Fruit fly (Drosophila melanogaster) whole organism, embryonic: ENCODE data around the gene CG15414.

Experiments used
- Bgb ChIP-seq: fragments of 200-800 bp; sonication (Bioruptor generic); IDR thresholded peaks from 2 replicates; pipeline ENCODE4 v1.3.6; 2022; ENCODE audit warnings: missing biosample characterization, missing genetic modification characterization; ENCODE audit not compliant: partially characterized antibody
- CG10321 ChIP-seq: fragments of 200-800 bp; sonication (Bioruptor generic); IDR thresholded peaks from 2 replicates; pipeline ENCODE4 v1.3.6; 2022; ENCODE audit warnings: missing biosample characterization, missing genetic modification characterization
- CG1233 ChIP-seq: fragments of 200-800 bp; sonication (Bioruptor generic); optimal IDR thresholded peaks from 4 replicates; lab custom pipeline; 2018; ENCODE audit warnings: missing biosample characterization, mild to moderate bottlenecking, missing genetic modification characterization
- CG12391 ChIP-seq: fragments of 200-800 bp; sonication (Bioruptor generic); optimal IDR thresholded peaks from 3 replicates; lab custom pipeline; 2018; ENCODE audit warnings: missing biosample characterization, mild to moderate bottlenecking, missing genetic modification characterization, moderate library complexity
- CG12659 ChIP-seq: fragments of 200-800 bp; sonication (Bioruptor generic); optimal IDR thresholded peaks from 3 replicates; lab custom pipeline; 2017; ENCODE audit warnings: mild to moderate bottlenecking, missing biosample characterization, missing genetic modification reagents, missing genetic modification characterization
- CG13123 ChIP-seq: fragments of 200-800 bp; sonication (Bioruptor generic); optimal IDR thresholded peaks from 2 replicates; lab custom pipeline; 2016; ENCODE audit warnings: missing biosample characterization, missing genetic modification characterization
- CG13894 ChIP-seq: fragments of 200-800 bp; sonication (Bioruptor generic); optimal IDR thresholded peaks from 3 replicates; lab custom pipeline; 2018; ENCODE audit warnings: missing biosample characterization, mild to moderate bottlenecking, missing genetic modification characterization, moderate library complexity
- CG1602 ChIP-seq: fragments of 200-800 bp; sonication (Bioruptor generic); optimal IDR thresholded peaks from 3 replicates; lab custom pipeline; 2016; ENCODE audit warnings: missing biosample characterization, missing genetic modification characterization
- CG17359 ChIP-seq: fragments of 200-800 bp; sonication (Bioruptor generic); optimal IDR thresholded peaks from 3 replicates; lab custom pipeline; 2018; ENCODE audit warnings: missing biosample characterization, mild to moderate bottlenecking, missing genetic modification characterization, moderate library complexity
- CG33557 ChIP-seq: fragments of 200-800 bp; sonication (Bioruptor generic); optimal IDR thresholded peaks from 2 replicates; lab custom pipeline; 2019; ENCODE audit warnings: missing biosample characterization, mild to moderate bottlenecking, missing genetic modification characterization, moderate library complexity
- CG4820 ChIP-seq: fragments of 200-800 bp; sonication (Bioruptor generic); optimal IDR thresholded peaks from 3 replicates; lab custom pipeline; 2016; ENCODE audit warnings: missing biosample characterization, missing genetic modification characterization
- CG6175 ChIP-seq: fragments of 200-800 bp; sonication (Bioruptor generic); IDR thresholded peaks from 3 replicates; pipeline ENCODE4 v1.3.6; 2022; ENCODE audit warnings: missing biosample characterization, missing genetic modification characterization
- CG6813 ChIP-seq: fragments of 200-800 bp; sonication (Bioruptor generic); optimal IDR thresholded peaks from 2 replicates; lab custom pipeline; 2017; ENCODE audit warnings: missing biosample characterization, missing genetic modification characterization, mild to moderate bottlenecking, moderate library complexity, missing genetic modification reagents
- CG7357 ChIP-seq: fragments of 200-800 bp; sonication (Bioruptor generic); IDR thresholded peaks from 3 replicates; pipeline ENCODE4 v1.3.6; 2022; ENCODE audit warnings: missing biosample characterization, missing genetic modification characterization
- CG7556 ChIP-seq: fragments of 200-800 bp; sonication (Bioruptor generic); optimal IDR thresholded peaks from 2 replicates; lab custom pipeline; 2017; ENCODE audit warnings: missing biosample characterization, mild to moderate bottlenecking, missing genetic modification characterization
- CG8765 ChIP-seq: fragments of 200-800 bp; sonication (Bioruptor generic); IDR thresholded peaks from 2 replicates; pipeline ENCODE4 v1.3.6; 2022; ENCODE audit warnings: missing biosample characterization, missing genetic modification characterization
- CG9437 ChIP-seq: fragments of 200-800 bp; sonication (Bioruptor generic); optimal IDR thresholded peaks from 2 replicates; lab custom pipeline; 2018; ENCODE audit warnings: missing biosample characterization, mild to moderate bottlenecking, missing genetic modification characterization
- CG9727 ChIP-seq: fragments of 200-800 bp; sonication (Bioruptor generic); optimal IDR thresholded peaks from 3 replicates; lab custom pipeline; 2017; ENCODE audit warnings: missing biosample characterization, mild to moderate bottlenecking, missing genetic modification characterization
- CG9817 ChIP-seq: fragments of 200-800 bp; sonication (Bioruptor generic); optimal IDR thresholded peaks from 2 replicates; lab custom pipeline; 2018; ENCODE audit warnings: missing biosample characterization, mild to moderate bottlenecking, missing genetic modification characterization, moderate library complexity
- D ChIP-seq, 2 experiments: fragments of 200-800 bp in 1 of 2; fragments of >200 bp in 1 of 2; sonication (Bioruptor generic) in 1 of 2; optimal IDR thresholded peaks; 2 replicates in 1 of 2; 3 replicates in 1 of 2; lab custom pipeline; 2017; ENCODE audit warnings: mild to moderate bottlenecking in 1 of 2, missing biosample characterization in 1 of 2, missing genetic modification characterization in 1 of 2, missing genetic modification reagents in 1 of 2
- Fer1 ChIP-seq: fragments of 200-800 bp; sonication (Bioruptor generic); optimal IDR thresholded peaks from 2 replicates; lab custom pipeline; 2017; ENCODE audit warnings: missing biosample characterization, mild to moderate bottlenecking, missing genetic modification characterization
- Gug ChIP-seq: fragments of 200-800 bp; sonication (Bioruptor generic); IDR thresholded peaks from 4 replicates; pipeline ENCODE4 v1.3.6; 2022; ENCODE audit warnings: missing biosample characterization, missing genetic modification characterization
- HHEX ChIP-seq: fragments of 200-800 bp; sonication (Bioruptor generic); optimal IDR thresholded peaks from 3 replicates; lab custom pipeline; 2017; ENCODE audit warnings: missing biosample characterization, mild to moderate bottlenecking, missing genetic modification characterization, missing genetic modification reagents
- HLH3B ChIP-seq: fragments of 200-800 bp; sonication (Bioruptor generic); IDR thresholded peaks from 2 replicates; pipeline ENCODE4 v1.3.6; 2022; ENCODE audit warnings: missing biosample characterization, missing genetic modification characterization
- HmgD ChIP-seq: fragments of 200-800 bp; sonication (Bioruptor generic); optimal IDR thresholded peaks from 3 replicates; lab custom pipeline; 2016; ENCODE audit warnings: missing biosample characterization, missing genetic modification characterization
- Meics ChIP-seq: fragments of 200-800 bp; sonication (Bioruptor generic); optimal IDR thresholded peaks from 2 replicates; lab custom pipeline; 2017; ENCODE audit warnings: missing biosample characterization, mild to moderate bottlenecking, missing genetic modification characterization
- NFAT ChIP-seq: fragments of 200-800 bp; sonication (Bioruptor generic); IDR thresholded peaks from 2 replicates; pipeline ENCODE4 v1.3.6; 2022; ENCODE audit warnings: missing biosample characterization, missing genetic modification characterization
- PHDP ChIP-seq: fragments of 200-800 bp; sonication (Bioruptor generic); optimal IDR thresholded peaks from 3 replicates; lab custom pipeline; 2018; ENCODE audit warnings: missing biosample characterization, mild to moderate bottlenecking, missing genetic modification characterization, moderate library complexity
- Rx ChIP-seq: fragments of 200-800 bp; sonication (Bioruptor generic); IDR thresholded peaks from 2 replicates; pipeline ENCODE4 v1.3.6; 2022; ENCODE audit warnings: missing biosample characterization, missing genetic modification characterization
- Spps ChIP-seq: fragments of 200-800 bp; sonication (Bioruptor generic); optimal IDR thresholded peaks from 2 replicates; lab custom pipeline; 2018; ENCODE audit warnings: missing biosample characterization, mild to moderate bottlenecking, missing genetic modification characterization
- Sry-β ChIP-seq: fragments of 200-800 bp; sonication (Bioruptor generic); optimal IDR thresholded peaks from 2 replicates; lab custom pipeline; 2018; ENCODE audit warnings: missing biosample characterization, mild to moderate bottlenecking, missing genetic modification characterization, moderate library complexity
- Tbp ChIP-seq: fragments of >200 bp; optimal IDR thresholded peaks from 2 replicates; lab custom pipeline; 2018; ENCODE audit warnings: missing biosample characterization, missing genetic modification characterization
- YL-1 ChIP-seq: fragments of 200-800 bp; sonication (Bioruptor generic); optimal IDR thresholded peaks from 3 replicates; lab custom pipeline; 2017; ENCODE audit warnings: missing biosample characterization, mild to moderate bottlenecking, missing genetic modification characterization
- bigmax ChIP-seq: fragments of 200-800 bp; sonication (Bioruptor generic); optimal IDR thresholded peaks from 2 replicates; lab custom pipeline; 2018; ENCODE audit warnings: missing biosample characterization, mild to moderate bottlenecking, missing genetic modification characterization
- chn ChIP-seq: fragments of 200-800 bp; sonication (Bioruptor generic); optimal IDR thresholded peaks from 2 replicates; lab custom pipeline; 2016; ENCODE audit warnings: missing biosample characterization, missing genetic modification characterization
- crp ChIP-seq, 2 experiments: fragments of 200-800 bp; sonication (Bioruptor generic); optimal IDR thresholded peaks; 2 replicates in 1 of 2; 3 replicates in 1 of 2; lab custom pipeline; 2017; ENCODE audit warnings: missing biosample characterization in 2 of 2, missing genetic modification characterization in 2 of 2, mild to moderate bottlenecking in 1 of 2, moderate library complexity in 1 of 2
- eve ChIP-seq, 2 experiments: fragments of >200 bp; optimal IDR thresholded peaks; 2 replicates each; lab custom pipeline; 2017; ENCODE audit warnings: missing biosample characterization in 2 of 2, missing genetic modification characterization in 2 of 2
- ewg ChIP-seq: fragments of 200-800 bp; sonication (Bioruptor generic); optimal IDR thresholded peaks from 3 replicates; lab custom pipeline; 2017; ENCODE audit warnings: mild to moderate bottlenecking, missing biosample characterization, missing genetic modification reagents, missing genetic modification characterization
- fd3F ChIP-seq: fragments of 200-800 bp; sonication (Bioruptor generic); optimal IDR thresholded peaks from 2 replicates; lab custom pipeline; 2018; ENCODE audit warnings: missing biosample characterization, mild to moderate bottlenecking, missing genetic modification characterization, moderate library complexity
- hb ChIP-seq: fragments of 200-800 bp; sonication (Bioruptor generic); IDR thresholded peaks from 3 replicates; pipeline ENCODE4 v1.3.6; 2022; ENCODE audit warnings: missing biosample characterization, missing genetic modification characterization; ENCODE audit not compliant: partially characterized antibody
- mld ChIP-seq: fragments of 200-800 bp; sonication (Bioruptor generic); IDR thresholded peaks from 3 replicates; pipeline ENCODE4 v1.3.6; 2022; ENCODE audit warnings: missing biosample characterization, missing genetic modification characterization; ENCODE audit not compliant: partially characterized antibody
- otp ChIP-seq: fragments of 200-800 bp; sonication (Bioruptor generic); IDR thresholded peaks from 3 replicates; pipeline ENCODE4, ENCODE4 v1.3.6; 2022; ENCODE audit warnings: missing biosample characterization, missing genetic modification characterization
- rib ChIP-seq: fragments of 200-800 bp; sonication (Bioruptor generic); IDR thresholded peaks from 2 replicates; pipeline ENCODE4 v1.3.6; 2022; ENCODE audit warnings: missing biosample characterization, missing genetic modification characterization
- scrt ChIP-seq: fragments of 200-800 bp; sonication (Bioruptor generic); optimal IDR thresholded peaks from 2 replicates; lab custom pipeline; 2018; ENCODE audit warnings: missing biosample characterization, mild to moderate bottlenecking, missing genetic modification characterization, moderate library complexity
- ssp ChIP-seq: fragments of 200-800 bp; sonication (Bioruptor generic); IDR thresholded peaks from 2 replicates; pipeline ENCODE4 v1.3.6; 2022; ENCODE audit warnings: missing biosample characterization, missing genetic modification characterization
- stc ChIP-seq: fragments of 200-800 bp; sonication (Bioruptor generic); IDR thresholded peaks from 2 replicates; pipeline ENCODE4 v1.3.6; 2022; ENCODE audit warnings: missing biosample characterization, missing genetic modification characterization
- stwl ChIP-seq: fragments of 200-800 bp; sonication (Bioruptor generic); optimal IDR thresholded peaks from 3 replicates; lab custom pipeline; 2018; ENCODE audit warnings: missing biosample characterization, mild to moderate bottlenecking, missing genetic modification characterization, moderate library complexity
- tgo ChIP-seq: fragments of 200-800 bp; sonication (Bioruptor generic); IDR thresholded peaks from 3 replicates; pipeline ENCODE4 v1.3.6; 2022; ENCODE audit warnings: missing biosample characterization, missing genetic modification characterization
- yki ChIP-seq: fragments of >200 bp; optimal IDR thresholded peaks from 3 replicates; lab custom pipeline; 2018
- zen ChIP-seq: fragments of 200-800 bp; sonication (Bioruptor generic); optimal IDR thresholded peaks from 3 replicates; lab custom pipeline; 2018; ENCODE audit warnings: missing biosample characterization, mild to moderate bottlenecking, missing genetic modification characterization, moderate library complexity

CG15414 gene

DNA sequence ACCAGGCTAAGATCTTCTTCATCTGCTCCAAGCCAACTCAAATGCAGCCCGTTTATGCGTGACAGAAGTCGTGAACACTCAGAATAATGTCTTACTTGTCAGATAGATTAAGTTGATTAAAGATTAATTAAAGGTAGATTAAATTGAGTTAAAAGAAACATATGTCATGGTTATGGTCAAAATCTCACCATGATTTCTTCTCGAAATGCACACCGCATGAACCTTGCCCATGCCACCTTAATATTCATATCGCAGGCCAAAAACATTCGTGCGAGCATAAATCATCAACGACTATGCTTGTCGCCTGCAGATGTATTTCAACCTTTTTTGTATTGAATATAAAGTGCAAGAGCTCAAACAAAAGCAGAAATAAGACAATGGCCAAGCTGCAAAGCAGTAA is 53.8 kb downstream of the CG15414 start (continued):
- TF ChIP-seq stwl (tag; lab: Kevin White, UChicago) = no peak
- TF ChIP-seq HHEX = peak; percentile 40
- TF ChIP-seq HLH3B (GFP tag; lab: Robert Waterston, UW) = peak; percentile 73
- TF ChIP-seq Fer1 (GFP tag; lab: Kevin White, UChicago) = peak; percentile 69
- TF ChIP-seq mld (GFP tag; lab: Robert Waterston, UW) = no peak
- TF ChIP-seq CG7556 (GFP tag; lab: Kevin White, UChicago) = no peak
- TF ChIP-seq CG33557 (GFP tag; lab: Kevin White, UChicago) = peak; percentile 18
- peak; percentile 34 for TF ChIP-seq scrt (GFP tag; lab: Kevin White, UChicago)
- TF ChIP-seq crp (GFP tag; optimal IDR thresholded peaks at IDR 0.05; lab: Kevin White, UChicago) = no peak
- no peak for TF ChIP-seq hb (GFP tag; lab: Robert Waterston, UW)
- TF ChIP-seq Sry-β (GFP tag; lab: Kevin White, UChicago) = no peak
- TF ChIP-seq Spps (tag; lab: Kevin White, UChicago) = peak; percentile 37
- peak; percentile 69 for TF ChIP-seq CG12391 (tag; lab: Kevin White, UChicago)
- TF ChIP-seq chn = peak; percentile 38
- TF ChIP-seq NFAT (GFP tag; lab: Robert Waterston, UW) = no peak
- no peak for TF ChIP-seq CG9727 (GFP tag; lab: Kevin White, UChicago)
- TF ChIP-seq bigmax (GFP tag; lab: Kevin White, UChicago) = no peak
- no peak for TF ChIP-seq CG13123 (GFP tag; lab: Kevin White, UChicago)
- no peak for TF ChIP-seq CG6175 (GFP tag; lab: Robert Waterston, UW)
- no peak for TF ChIP-seq rib (GFP tag; lab: Robert Waterston, UW)
- TF ChIP-seq CG4820 (GFP tag; lab: Kevin White, UChicago) = peak; percentile 55
- no peak for TF ChIP-seq Gug (GFP tag; lab: Robert Waterston, UW)
- no peak for TF ChIP-seq ssp (GFP tag; lab: Robert Waterston, UW)
- no peak for TF ChIP-seq CG7357 (GFP tag; lab: Robert Waterston, UW)
- TF ChIP-seq CG6813 (GFP tag; lab: Kevin White, UChicago) = peak; percentile 49
- TF ChIP-seq tgo = peak; percentile 63; the same call in 2 of the 3 replicates
- no peak for TF ChIP-seq CG8765 (GFP tag; lab: Robert Waterston, UW)
- TF ChIP-seq ewg (GFP tag; lab: Kevin White, UChicago) = peak; percentile 18
- TF ChIP-seq CG13894 (tag; lab: Kevin White, UChicago) = no peak
- TF ChIP-seq CG9437 (GFP tag; lab: Kevin White, UChicago) = peak; percentile 31
- no peak for TF ChIP-seq Bgb (GFP tag; lab: Robert Waterston, UW)
- peak; percentile 35 for TF ChIP-seq CG12659 (GFP tag; lab: Kevin White, UChicago)
- TF ChIP-seq yki (lab: Kevin White, UChicago) = no peak
- peak; percentile 57 for TF ChIP-seq zen (tag; lab: Kevin White, UChicago)
- TF ChIP-seq CG10321 = peak; percentile 49; the same call in 1 of the 2 replicates
- peak; percentile 80 for TF ChIP-seq stc
- peak; percentile 39 for TF ChIP-seq CG9817 (tag; lab: Kevin White, UChicago)
- TF ChIP-seq Tbp (GFP tag; lab: Kevin White, UChicago) = no peak
- TF ChIP-seq CG17359 (tag; lab: Kevin White, UChicago) = peak; percentile 79
- TF ChIP-seq CG1233 (GFP tag; lab: Kevin White, UChicago) = peak; percentile 50
- peak; percentile 66; the same call in 1 of the 3 replicates for TF ChIP-seq otp (GFP tag; lab: Robert Waterston, UW)
- TF ChIP-seq HmgD (GFP tag; lab: Kevin White, UChicago) = no peak
- TF ChIP-seq YL-1 (GFP tag; lab: Kevin White, UChicago) = no peak
- no peak for TF ChIP-seq fd3F (GFP tag; lab: Kevin White, UChicago)
- TF ChIP-seq PHDP (tag; lab: Kevin White, UChicago) = peak; percentile 70
- peak; percentile 17; the same call in 1 of the 2 replicates for TF ChIP-seq Rx (GFP tag; lab: Robert Waterston, UW)
- no peak for TF ChIP-seq CG1602 (GFP tag; lab: Kevin White, UChicago)
- TF ChIP-seq Meics = peak; percentile 42
- peak in 1 of 2 experiments; percentile 89 for TF ChIP-seq eve (GFP tag; optimal IDR thresholded peaks at IDR 0.05; lab: Kevin White, UChicago)
- no peak for TF ChIP-seq D (optimal IDR thresholded peaks at IDR 0.05; lab: Kevin White, UChicago)
- peak; percentile 25 for TF ChIP-seq D (GFP tag; optimal IDR thresholded peaks at IDR 0.05; lab: Kevin White, UChicago)
